Worm (Caenorhabditis elegans): ENCODE measurements around the gene K08C7.1.

DNA sequence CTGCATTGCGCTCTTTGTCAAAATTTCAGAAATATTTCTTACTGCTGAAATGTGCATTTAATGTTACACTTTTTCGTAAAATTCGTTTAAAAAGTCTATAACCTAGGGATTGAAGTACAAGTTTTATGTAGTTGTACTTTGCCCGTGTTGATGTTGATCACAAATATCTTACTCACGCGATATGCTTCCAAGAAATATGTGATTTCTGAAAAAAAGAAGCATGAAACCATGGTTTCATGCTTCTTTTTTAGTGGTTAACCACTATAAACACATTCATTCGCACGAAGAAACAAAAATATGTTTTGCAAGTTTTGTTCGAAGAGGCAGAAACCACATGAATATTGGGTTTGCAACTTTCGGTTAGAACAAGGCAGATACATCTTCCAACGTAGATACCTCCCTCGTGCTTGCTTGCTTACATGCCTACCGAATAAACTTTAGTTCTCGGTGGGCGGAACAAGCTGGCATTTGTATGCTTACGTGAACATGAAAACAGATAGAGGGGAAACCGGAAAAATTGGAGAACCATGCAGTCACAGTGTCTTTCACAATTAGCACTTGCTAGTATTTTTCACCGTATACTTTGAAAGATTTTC, 32.5 kb downstream of the K08C7.1 start, which contains the start of gene R102.3:
- TF ChIP-seq T26A8.4 (GFP tag; IDR thresholded peaks at IDR 0.05) = no peak
- TF ChIP-seq ctbp-1 (GFP tag; IDR thresholded peaks at IDR 0.05) = no peak
